Fruit fly (Drosophila melanogaster) whole organism, embryonic: ENCODE measurements around the gene UQCR-C1.

Experiments
- Aef1 ChIP-seq: fragments of 200-800 bp; sonication (Bioruptor generic); IDR thresholded peaks from 3 replicates; pipeline ENCODE4 v1.3.6; 2022; ENCODE audit warnings: missing biosample characterization, missing genetic modification characterization
- Bteb2 ChIP-seq: fragments of 200-800 bp; sonication (Bioruptor generic); optimal IDR thresholded peaks from 2 replicates; lab custom pipeline; 2016; ENCODE audit warnings: missing biosample characterization, missing genetic modification characterization
- C15 ChIP-seq: fragments of 200-800 bp; sonication (Bioruptor generic); IDR thresholded peaks from 3 replicates; pipeline ENCODE4 v1.3.6; 2022; ENCODE audit warnings: missing biosample characterization, missing genetic modification characterization
- CG10147 ChIP-seq: fragments of 200-800 bp; sonication (Bioruptor generic); optimal IDR thresholded peaks from 2 replicates; lab custom pipeline; 2019; ENCODE audit warnings: missing biosample characterization, mild to moderate bottlenecking, missing genetic modification characterization, moderate library complexity
- CG10209 ChIP-seq: fragments of 200-800 bp; sonication (Bioruptor generic); optimal IDR thresholded peaks from 3 replicates; lab custom pipeline; 2017; ENCODE audit warnings: missing biosample characterization, mild to moderate bottlenecking, missing genetic modification characterization, missing genetic modification reagents
- CG11695 ChIP-seq: fragments of 200-800 bp; sonication (Bioruptor generic); IDR thresholded peaks from 3 replicates; pipeline ENCODE4 v1.3.6; 2022; ENCODE audit warnings: missing biosample characterization, missing genetic modification characterization
- CG12659 ChIP-seq: fragments of 200-800 bp; sonication (Bioruptor generic); optimal IDR thresholded peaks from 3 replicates; lab custom pipeline; 2017; ENCODE audit warnings: mild to moderate bottlenecking, missing biosample characterization, missing genetic modification reagents, missing genetic modification characterization
- CG13424 ChIP-seq: fragments of 200-800 bp; sonication (Bioruptor generic); optimal IDR thresholded peaks from 2 replicates; lab custom pipeline; 2019; ENCODE audit warnings: missing biosample characterization, mild to moderate bottlenecking, missing genetic modification characterization, moderate library complexity
- CG15011 ChIP-seq: fragments of 200-800 bp; sonication (Bioruptor generic); optimal IDR thresholded peaks from 3 replicates; lab custom pipeline; 2018; ENCODE audit warnings: missing biosample characterization, mild to moderate bottlenecking, missing genetic modification characterization
- CG30020 ChIP-seq: fragments of 200-800 bp; optimal IDR thresholded peaks from 2 replicates; lab custom pipeline; 2019; ENCODE audit warnings: missing biosample characterization, mild to moderate bottlenecking, missing genetic modification characterization, moderate library complexity
- CG30403 ChIP-seq: fragments of 200-800 bp; sonication (Bioruptor generic); optimal IDR thresholded peaks from 3 replicates; lab custom pipeline; 2016; ENCODE audit warnings: missing biosample characterization, missing genetic modification characterization
- CG31365 ChIP-seq: fragments of 200-800 bp; sonication (Bioruptor generic); optimal IDR thresholded peaks from 2 replicates; lab custom pipeline; 2018; ENCODE audit warnings: missing biosample characterization, mild to moderate bottlenecking, missing genetic modification characterization
- CG3726 ChIP-seq: fragments of 200-800 bp; sonication (Bioruptor generic); IDR thresholded peaks from 3 replicates; pipeline ENCODE4, ENCODE4 v1.3.6; 2022; ENCODE audit warnings: missing biosample characterization, missing genetic modification characterization
- CG6689 ChIP-seq: fragments of 200-800 bp; sonication (Bioruptor generic); IDR thresholded peaks from 2 replicates; pipeline ENCODE4 v1.3.6; 2022; ENCODE audit warnings: missing biosample characterization, missing genetic modification characterization
- CG7963 ChIP-seq: fragments of 200-800 bp; sonication (Bioruptor generic); IDR thresholded peaks from 3 replicates; pipeline ENCODE4 v1.3.6; 2022; ENCODE audit warnings: missing biosample characterization, missing genetic modification characterization; ENCODE audit not compliant: partially characterized antibody
- CG9817 ChIP-seq: fragments of 200-800 bp; sonication (Bioruptor generic); optimal IDR thresholded peaks from 2 replicates; lab custom pipeline; 2018; ENCODE audit warnings: missing biosample characterization, mild to moderate bottlenecking, missing genetic modification characterization, moderate library complexity
- Doc2 ChIP-seq: fragments of 200-800 bp; sonication (Bioruptor generic); IDR thresholded peaks from 2 replicates; pipeline ENCODE4 v1.3.6; 2022; ENCODE audit warnings: missing biosample characterization, missing genetic modification characterization
- Eip74EF ChIP-seq, 2 experiments: fragments of 200-800 bp in 1 of 2; fragments of >200 bp in 1 of 2; sonication (Bioruptor generic) in 1 of 2; optimal IDR thresholded peaks; 2 replicates each; lab custom pipeline; 2017 to 2019; ENCODE audit warnings: missing biosample characterization in 2 of 2, missing genetic modification characterization in 2 of 2, mild to moderate bottlenecking in 1 of 2, moderate library complexity in 1 of 2
- GATAe ChIP-seq: fragments of 200-800 bp; sonication (Bioruptor generic); conservative IDR thresholded peaks from 2 replicates; pipeline ENCODE4 v1.3.6; 2022; ENCODE audit warnings: missing biosample characterization, missing genetic modification characterization
- HLHmδ ChIP-seq: fragments of 200-800 bp; sonication (Bioruptor generic); optimal IDR thresholded peaks from 2 replicates; lab custom pipeline; 2018; ENCODE audit warnings: missing biosample characterization, mild to moderate bottlenecking, missing genetic modification characterization, moderate library complexity
- Hand ChIP-seq: fragments of 200-800 bp; sonication (Bioruptor generic); optimal IDR thresholded peaks from 2 replicates; lab custom pipeline; 2017; ENCODE audit warnings: mild to moderate bottlenecking, missing biosample characterization, missing genetic modification reagents, missing genetic modification characterization
- MBD-R2 ChIP-seq: fragments of 200-800 bp; sonication (Bioruptor generic); IDR thresholded peaks from 2 replicates; pipeline ENCODE4 v1.3.6; 2022; ENCODE audit warnings: missing biosample characterization, missing genetic modification characterization
- Oli ChIP-seq: fragments of 200-800 bp; sonication (Bioruptor generic); optimal IDR thresholded peaks from 2 replicates; lab custom pipeline; 2018; ENCODE audit warnings: missing biosample characterization, mild to moderate bottlenecking, missing genetic modification characterization, moderate library complexity
- Rfx ChIP-seq: fragments of 200-800 bp; sonication (Bioruptor generic); IDR thresholded peaks from 2 replicates; pipeline ENCODE4 v1.3.6; 2022; ENCODE audit warnings: missing biosample characterization, missing genetic modification characterization
- Sin3A ChIP-seq: fragments of >200 bp; optimal IDR thresholded peaks from 2 replicates; lab custom pipeline; 2018
- Trl ChIP-seq, 3 experiments: fragments of >200 bp in 2 of 3; fragments of 200-800 bp in 1 of 3; sonication (Bioruptor generic) in 1 of 3; optimal IDR thresholded peaks; 2 replicates in 1 of 3; 3 replicates in 2 of 3; lab custom pipeline; 2016 to 2017; ENCODE audit warnings: missing biosample characterization in 1 of 3, missing genetic modification characterization in 1 of 3
- bbx ChIP-seq: fragments of 200-800 bp; sonication (Bioruptor generic); IDR thresholded peaks from 2 replicates; pipeline ENCODE4 v1.3.6; 2022; ENCODE audit warnings: missing biosample characterization, missing genetic modification characterization; ENCODE audit not compliant: partially characterized antibody
- bcd ChIP-seq: fragments of 200-800 bp; sonication (Bioruptor generic); optimal IDR thresholded peaks from 2 replicates; lab custom pipeline; 2017; ENCODE audit warnings: missing biosample characterization, mild to moderate bottlenecking, missing genetic modification characterization
- cad ChIP-seq: fragments of >200 bp; optimal IDR thresholded peaks from 2 replicates; lab custom pipeline; 2017; ENCODE audit warnings: missing biosample characterization, missing genetic modification characterization
- caup ChIP-seq: fragments of 200-800 bp; sonication (Bioruptor generic); optimal IDR thresholded peaks from 3 replicates; lab custom pipeline; 2017; ENCODE audit warnings: missing biosample characterization, mild to moderate bottlenecking, missing genetic modification characterization, moderate library complexity; ENCODE audit not compliant: severe bottlenecking
- dan ChIP-seq: fragments of 200-800 bp; sonication (Bioruptor generic); IDR thresholded peaks from 2 replicates; pipeline ENCODE4 v1.3.6; 2022; ENCODE audit warnings: missing biosample characterization, missing genetic modification characterization
- dm ChIP-seq: fragments of 200-800 bp; sonication (Bioruptor generic); optimal IDR thresholded peaks from 3 replicates; lab custom pipeline; 2016; ENCODE audit warnings: missing biosample characterization, missing genetic modification characterization
- eyg ChIP-seq: fragments of 200-800 bp; sonication (Bioruptor generic); optimal IDR thresholded peaks from 3 replicates; lab custom pipeline; 2016; ENCODE audit warnings: missing biosample characterization, missing genetic modification characterization
- fu2 ChIP-seq: fragments of 200-800 bp; sonication (Bioruptor generic); optimal IDR thresholded peaks from 2 replicates; lab custom pipeline; 2016; ENCODE audit warnings: missing biosample characterization, missing genetic modification characterization
- gcm2 ChIP-seq: fragments of 200-800 bp; sonication (Bioruptor generic); optimal IDR thresholded peaks from 2 replicates; lab custom pipeline; 2016; ENCODE audit warnings: missing biosample characterization, missing genetic modification characterization
- gsb-n ChIP-seq: fragments of 200-800 bp; sonication (Bioruptor generic); optimal IDR thresholded peaks from 3 replicates; lab custom pipeline; 2018; ENCODE audit warnings: missing biosample characterization, mild to moderate bottlenecking, missing genetic modification characterization
- insv ChIP-seq, 2 experiments: fragments of 200-800 bp; sonication (Bioruptor generic); optimal IDR thresholded peaks; 3 replicates each; lab custom pipeline; 2016 to 2018; ENCODE audit warnings: missing biosample characterization in 2 of 2, missing genetic modification characterization in 2 of 2
- lov ChIP-seq, 2 experiments: fragments of 200-800 bp in 1 of 2; fragments of >200 bp in 1 of 2; sonication (Bioruptor generic) in 1 of 2; IDR thresholded peaks in 1 of 2; optimal IDR thresholded peaks in 1 of 2; 2 replicates in 1 of 2; 3 replicates in 1 of 2; pipeline versions ENCODE4 v1.3.6 to Lab custom; 2017 to 2022; ENCODE audit warnings: missing biosample characterization in 1 of 2, missing genetic modification characterization in 1 of 2
- pan ChIP-seq, 4 experiments: fragments of >200 bp in 3 of 4; fragments of 200-800 bp in 1 of 4; sonication (Bioruptor generic) in 1 of 4; optimal IDR thresholded peaks in 3 of 4; IDR thresholded peaks in 1 of 4; 2 replicates each; pipeline versions ENCODE4 v1.3.6 to Lab custom; 2017 to 2022; ENCODE audit warnings: missing biosample characterization in 2 of 4, missing genetic modification characterization in 2 of 4, mixed read lengths in 1 of 4
- pnt ChIP-seq: fragments of 200-800 bp; sonication (Bioruptor generic); optimal IDR thresholded peaks from 3 replicates; lab custom pipeline; 2016; ENCODE audit warnings: missing biosample characterization, missing genetic modification characterization
- repo ChIP-seq: fragments of 200-800 bp; sonication (Bioruptor generic); optimal IDR thresholded peaks from 2 replicates; lab custom pipeline; 2016; ENCODE audit warnings: missing biosample characterization, missing genetic modification characterization
- scrt ChIP-seq: fragments of 200-800 bp; sonication (Bioruptor generic); optimal IDR thresholded peaks from 2 replicates; lab custom pipeline; 2018; ENCODE audit warnings: missing biosample characterization, mild to moderate bottlenecking, missing genetic modification characterization, moderate library complexity
- sd ChIP-seq: fragments of 200-800 bp; sonication (Bioruptor generic); optimal IDR thresholded peaks from 3 replicates; lab custom pipeline; 2018; ENCODE audit warnings: missing biosample characterization, mild to moderate bottlenecking, missing genetic modification characterization, moderate library complexity
- sens-2 ChIP-seq: fragments of 200-800 bp; sonication (Bioruptor generic); IDR thresholded peaks from 2 replicates; pipeline ENCODE4 v1.3.6; 2022; ENCODE audit warnings: missing biosample characterization, missing genetic modification characterization
- slou ChIP-seq: fragments of 200-800 bp; sonication (Bioruptor generic); optimal IDR thresholded peaks from 3 replicates; lab custom pipeline; 2016; ENCODE audit warnings: missing biosample characterization, missing genetic modification characterization
- so ChIP-seq: fragments of 200-800 bp; sonication (Bioruptor generic); IDR thresholded peaks from 3 replicates; pipeline ENCODE4 v1.3.6; 2022; ENCODE audit warnings: missing biosample characterization, missing genetic modification characterization
- sob ChIP-seq: fragments of 200-800 bp; sonication (Bioruptor generic); IDR thresholded peaks from 2 replicates; pipeline ENCODE4 v1.3.6; 2022; ENCODE audit warnings: missing biosample characterization, missing genetic modification characterization
- ssp ChIP-seq: fragments of 200-800 bp; sonication (Bioruptor generic); IDR thresholded peaks from 2 replicates; pipeline ENCODE4 v1.3.6; 2022; ENCODE audit warnings: missing biosample characterization, missing genetic modification characterization
- toy ChIP-seq: fragments of 200-800 bp; sonication (Bioruptor generic); IDR thresholded peaks from 2 replicates; pipeline ENCODE4 v1.3.6; 2022; ENCODE audit warnings: missing biosample characterization, missing genetic modification characterization

The UQCR-C1 gene

DNA sequence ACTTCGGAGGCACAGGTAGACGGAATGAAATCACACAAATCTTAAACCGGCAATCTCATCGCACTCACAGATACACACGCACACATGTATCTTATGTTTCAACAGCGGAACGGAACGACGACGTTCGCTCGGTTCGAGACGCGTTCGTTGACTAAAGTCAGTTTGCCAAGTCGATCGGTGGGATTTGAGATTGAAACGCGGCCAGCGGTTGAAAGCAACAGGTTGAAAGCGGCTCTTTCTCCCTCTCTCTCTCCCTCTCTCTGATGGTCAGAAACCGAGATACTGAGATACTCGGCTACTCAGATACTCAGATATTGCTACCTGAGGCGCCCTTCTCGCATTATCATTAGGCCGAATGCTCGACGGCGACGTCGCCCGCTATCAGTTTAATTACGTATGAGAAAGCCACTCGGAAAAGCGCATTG, 36.3 kb upstream of the UQCR-C1 start (continued):
- peak; percentile 2 for TF ChIP-seq gcm2 (GFP tag; lab: Kevin White, UChicago)
- TF ChIP-seq insv (GFP tag; optimal IDR thresholded peaks at IDR 0.05; lab: Kevin White, UChicago): peak in 1 of 2 experiments; percentile 28
- peak; percentile 62 for TF ChIP-seq HLHmδ (GFP tag; lab: Kevin White, UChicago)
- TF ChIP-seq CG30020 (tag; lab: Kevin White, UChicago): no peak
- no peak for TF ChIP-seq CG10147 (GFP tag; lab: Kevin White, UChicago)
- TF ChIP-seq CG13424 (tag; lab: Kevin White, UChicago): no peak
- TF ChIP-seq Hand (GFP tag; lab: Kevin White, UChicago): peak; percentile 55
- peak; percentile 11 for TF ChIP-seq gsb-n (tag; lab: Kevin White, UChicago)
- TF ChIP-seq CG15011 (GFP tag; lab: Kevin White, UChicago): peak; percentile 6
- no peak for TF ChIP-seq Eip74EF (GFP tag; optimal IDR thresholded peaks at IDR 0.05; lab: Kevin White, UChicago)
- TF ChIP-seq Doc2: no peak
- peak; percentile 86 for TF ChIP-seq caup (GFP tag; lab: Kevin White, UChicago)
- peak; percentile 71; the same call in 1 of the 2 replicates for TF ChIP-seq sob (GFP tag; lab: Robert Waterston, UW)
- TF ChIP-seq Aef1 (GFP tag; lab: Robert Waterston, UW): no peak
- TF ChIP-seq slou (GFP tag; lab: Kevin White, UChicago): no peak
- no peak for TF ChIP-seq ssp
- no peak for TF ChIP-seq C15 (GFP tag; lab: Robert Waterston, UW)
- no peak for TF ChIP-seq pnt
- TF ChIP-seq CG31365 (tag; lab: Kevin White, UChicago): peak; percentile 21
- peak; percentile 26 for TF ChIP-seq sd
- TF ChIP-seq CG30403 (GFP tag; lab: Kevin White, UChicago): no peak
- no peak for TF ChIP-seq CG3726 (GFP tag; lab: Robert Waterston, UW)
- TF ChIP-seq pan (optimal IDR thresholded peaks at IDR 0.05; lab: Kevin White, UChicago): no peak
- no peak for TF ChIP-seq pan (GFP tag; optimal IDR thresholded peaks at IDR 0.05 in 1 of 2, IDR thresholded peaks at IDR 0.05 in 1 of 2)
- 0 out of 3 replicates have a peak, but pooled peaks have one; percentile 15 for TF ChIP-seq CG11695
- TF ChIP-seq bbx: no peak
- no peak for TF ChIP-seq CG6689 (GFP tag; lab: Robert Waterston, UW)
- TF ChIP-seq Rfx (GFP tag; lab: Robert Waterston, UW): peak; percentile 70
- TF ChIP-seq repo (GFP tag; lab: Kevin White, UChicago): no peak
- no peak; the same call in 1 of the 2 replicates for TF ChIP-seq GATAe
- no peak for TF ChIP-seq Oli (tag; lab: Kevin White, UChicago)
- no peak for TF ChIP-seq Sin3A (lab: Kevin White, UChicago)
- TF ChIP-seq so (GFP tag; lab: Robert Waterston, UW): peak; percentile 69
- TF ChIP-seq MBD-R2 (GFP tag; lab: Robert Waterston, UW): 0 out of 2 replicates have a peak, but pooled peaks have one; percentile 38
- peak; percentile 69 for TF ChIP-seq scrt (GFP tag; lab: Kevin White, UChicago)
- no peak for TF ChIP-seq sens-2 (GFP tag; lab: Robert Waterston, UW)
- peak; percentile 44 for TF ChIP-seq CG12659 (GFP tag; lab: Kevin White, UChicago)
- TF ChIP-seq toy (GFP tag; lab: Robert Waterston, UW): no peak
- no peak for TF ChIP-seq cad (GFP tag; lab: Kevin White, UChicago)
- no peak for TF ChIP-seq CG9817 (tag; lab: Kevin White, UChicago)
- no peak for TF ChIP-seq Bteb2 (GFP tag; lab: Kevin White, UChicago)
- no peak for TF ChIP-seq fu2 (GFP tag; lab: Kevin White, UChicago)
- no peak for TF ChIP-seq CG7963 (GFP tag; lab: Robert Waterston, UW)
- TF ChIP-seq bcd (GFP tag; lab: Kevin White, UChicago): peak; percentile 36
- TF ChIP-seq Trl (optimal IDR thresholded peaks at IDR 0.05; lab: Kevin White, UChicago): peak; percentile 78 to 86
- TF ChIP-seq Trl (GFP tag; optimal IDR thresholded peaks at IDR 0.05; lab: Kevin White, UChicago): peak; percentile 40
- TF ChIP-seq dm (GFP tag; lab: Kevin White, UChicago): no peak
- no peak for TF ChIP-seq lov (optimal IDR thresholded peaks at IDR 0.05; lab: Kevin White, UChicago)
- no peak for TF ChIP-seq lov (GFP tag; IDR thresholded peaks at IDR 0.05; lab: Robert Waterston, UW)
- TF ChIP-seq eyg: no peak
- TF ChIP-seq CG10209 (GFP tag; lab: Kevin White, UChicago): no peak
- no peak for TF ChIP-seq dan (GFP tag; lab: Robert Waterston, UW)
